Worm (Caenorhabditis elegans) whole organism, L1 larva: ENCODE measurements around the gene srbc-77.

Source experiments
- C34B4.2 ChIP-seq: sonication (generic microtip); optimal IDR thresholded peaks from 2 replicates; lab custom pipeline; 2017; ENCODE audit warnings: mild to moderate bottlenecking, missing genetic modification characterization, missing compliant biosample characterization
- Y116A8C.19 ChIP-seq: sonication (generic microtip); optimal IDR thresholded peaks from 2 replicates; lab custom pipeline; 2016; ENCODE audit warnings: missing compliant biosample characterization, missing genetic modification characterization, borderline replicate concordance
- aly-2 ChIP-seq: fragments of 150-350 bp; optimal IDR thresholded peaks from 2 replicates; lab custom pipeline; 2014; ENCODE audit warnings: missing biosample characterization, missing genetic modification characterization
- ama-1 ChIP-seq: fragments of 150-350 bp; optimal IDR thresholded peaks from 2 replicates; lab custom pipeline; 2014
- blmp-1 ChIP-seq: fragments of 150-350 bp; optimal IDR thresholded peaks from 2 replicates; lab custom pipeline; 2014; ENCODE audit warnings: missing biosample characterization, missing genetic modification characterization
- ceh-88 ChIP-seq: fragments of 200-800 bp; sonication (Bioruptor generic); IDR thresholded peaks from 2 replicates; pipeline ENCODE4 v1.3.6; 2022; ENCODE audit warnings: missing genetic modification characterization, missing compliant biosample characterization
- dsc-1 ChIP-seq: sonication (generic microtip); optimal IDR thresholded peaks from 2 replicates; lab custom pipeline; 2016; ENCODE audit warnings: mild to moderate bottlenecking, missing genetic modification characterization, missing compliant biosample characterization
- efl-1 ChIP-seq, 4 experiments: fragments of 150-350 bp; optimal IDR thresholded peaks in 3 of 4; peaks in 1 of 4; 1 replicate in 1 of 4; 2 replicates in 3 of 4; lab custom pipeline; 2014; ENCODE audit warnings: missing biosample characterization in 2 of 4, missing genetic modification characterization in 2 of 4, missing genetic modification reagents in 2 of 4
- egl-13 ChIP-seq: sonication (generic microtip); optimal IDR thresholded peaks from 2 replicates; lab custom pipeline; 2016; ENCODE audit warnings: missing genotype, missing genetic modification reagents, missing genetic modification characterization, missing compliant biosample characterization
- elt-2 ChIP-seq: sonication (generic microtip); optimal IDR thresholded peaks from 2 replicates; lab custom pipeline; 2016; ENCODE audit warnings: missing genetic modification characterization, mild to moderate bottlenecking, inconsistent platforms, missing compliant biosample characterization, missing genetic modification reagents
- elt-3 ChIP-seq, 6 experiments: fragments of 150-350 bp in 1 of 6; sonication (generic microtip); optimal IDR thresholded peaks; 2 replicates each; lab custom pipeline; 2017 to 2018; ENCODE audit warnings: missing biosample characterization in 6 of 6, missing genetic modification characterization in 6 of 6, inconsistent platforms in 1 of 6
- ets-5 ChIP-seq: fragments of 200-800 bp; sonication (Bioruptor generic); IDR thresholded peaks from 2 replicates; pipeline ENCODE4 v1.3.6; 2022; ENCODE audit warnings: missing genetic modification characterization, missing compliant biosample characterization
- fkh-4 ChIP-seq: sonication (generic microtip); optimal IDR thresholded peaks from 2 replicates; lab custom pipeline; 2016; ENCODE audit warnings: missing compliant biosample characterization, missing genetic modification characterization, borderline replicate concordance
- fos-1 ChIP-seq: fragments of 150-350 bp; optimal IDR thresholded peaks from 2 replicates; lab custom pipeline; 2014; ENCODE audit warnings: missing biosample characterization, missing genetic modification characterization
- hlh-17 ChIP-seq: fragments of 200-800 bp; sonication (Bioruptor generic); optimal IDR thresholded peaks from 2 replicates; lab custom pipeline; 2018; ENCODE audit warnings: missing genetic modification characterization, mild to moderate bottlenecking, missing compliant biosample characterization, moderate library complexity, borderline replicate concordance
- isw-1 ChIP-seq: fragments of 200-800 bp; sonication (Bioruptor generic); IDR thresholded peaks from 2 replicates; pipeline ENCODE4 v1.3.6; 2022; ENCODE audit warnings: missing genetic modification characterization, missing compliant biosample characterization
- lin-39 ChIP-seq: fragments of 150-350 bp; optimal IDR thresholded peaks from 2 replicates; lab custom pipeline; 2014; ENCODE audit warnings: missing biosample characterization, missing genetic modification reagents, missing genetic modification characterization
- lir-3 ChIP-seq: sonication (generic microtip); optimal IDR thresholded peaks from 2 replicates; lab custom pipeline; 2016; ENCODE audit warnings: mild to moderate bottlenecking, missing genetic modification characterization, moderate library complexity, missing compliant biosample characterization; ENCODE audit not compliant: poor library complexity
- lsy-2 ChIP-seq, 2 experiments: fragments of 150-350 bp; optimal IDR thresholded peaks; 2 replicates each; lab custom pipeline; 2014; ENCODE audit warnings: missing biosample characterization in 2 of 2, missing genetic modification characterization in 2 of 2
- mep-1 ChIP-seq: fragments of 150-350 bp; optimal IDR thresholded peaks from 2 replicates; lab custom pipeline; 2014; ENCODE audit warnings: missing biosample characterization, missing genetic modification characterization
- nhr-11 ChIP-seq: fragments of 150-350 bp; optimal IDR thresholded peaks from 2 replicates; lab custom pipeline; 2014; ENCODE audit warnings: missing biosample characterization, missing genetic modification characterization
- nhr-237 ChIP-seq: fragments of 150-350 bp; optimal IDR thresholded peaks from 2 replicates; lab custom pipeline; 2014; ENCODE audit warnings: missing biosample characterization, missing genetic modification characterization
- nhr-28 ChIP-seq: fragments of 150-350 bp; optimal IDR thresholded peaks from 2 replicates; lab custom pipeline; 2014; ENCODE audit warnings: missing biosample characterization, missing genetic modification characterization
- nhr-47 ChIP-seq: sonication (generic microtip); optimal IDR thresholded peaks from 2 replicates; lab custom pipeline; 2016; ENCODE audit warnings: mild to moderate bottlenecking, missing genetic modification characterization, moderate library complexity, missing compliant biosample characterization
- nhr-76 ChIP-seq: sonication (generic microtip); optimal IDR thresholded peaks from 2 replicates; lab custom pipeline; 2017; ENCODE audit warnings: missing biosample characterization, missing genetic modification characterization
- nhr-84 ChIP-seq: sonication (generic microtip); optimal IDR thresholded peaks from 2 replicates; lab custom pipeline; 2017; ENCODE audit warnings: missing biosample characterization, missing genetic modification characterization
- pax-3 ChIP-seq: fragments of 200-800 bp; sonication (Bioruptor generic); optimal IDR thresholded peaks from 2 replicates; lab custom pipeline; 2018; ENCODE audit warnings: mild to moderate bottlenecking, missing genetic modification characterization, moderate library complexity, missing compliant biosample characterization
- skn-1 ChIP-seq: fragments of 150-350 bp; optimal IDR thresholded peaks from 2 replicates; lab custom pipeline; 2014; ENCODE audit warnings: missing biosample characterization, missing genetic modification characterization
- snpc-4 ChIP-seq: fragments of 150-350 bp; optimal IDR thresholded peaks from 2 replicates; lab custom pipeline; 2014; ENCODE audit warnings: missing biosample characterization, missing genetic modification characterization
- snu-23 ChIP-seq: sonication (generic microtip); optimal IDR thresholded peaks from 2 replicates; lab custom pipeline; 2016; ENCODE audit warnings: missing genetic modification characterization, missing compliant biosample characterization
- tlp-1 ChIP-seq: fragments of 150-350 bp; optimal IDR thresholded peaks from 2 replicates; lab custom pipeline; 2014; ENCODE audit warnings: missing biosample characterization, missing genetic modification characterization
- vab-15 ChIP-seq: sonication (generic microtip); optimal IDR thresholded peaks from 2 replicates; lab custom pipeline; 2017; ENCODE audit warnings: missing genotype, mild to moderate bottlenecking, missing genetic modification characterization, missing compliant biosample characterization
- xbp-1 ChIP-seq: sonication (generic microtip); optimal IDR thresholded peaks from 2 replicates; lab custom pipeline; 2016; ENCODE audit warnings: missing genetic modification characterization, missing compliant biosample characterization
- zag-1 ChIP-seq: fragments of 150-350 bp; optimal IDR thresholded peaks from 2 replicates; lab custom pipeline; 2014; ENCODE audit warnings: missing biosample characterization, missing genetic modification characterization

The srbc-77 gene

ce11 chrV:15928325-15928724 is 1.7 kb upstream of the srbc-77 start, which contains the start of gene pzf-1:
Gene pzf-1 (minus strand): TSS chrV:15928425.
- TF ChIP-seq nhr-237 (tag; lab: Kevin White, UChicago) (no peak), elt-3 (tag; optimal IDR thresholded peaks at IDR 0.05; lab: Kevin White, UChicago) (no peak), skn-1 (tag; lab: Kevin White, UChicago) (no peak)

- TF ChIP-seq zag-1 (tag; lab: Kevin White, UChicago) (no peak), blmp-1 (tag; lab: Kevin White, UChicago) (no peak), ama-1 (no peak), nhr-28 (no peak), mep-1 (tag; lab: Kevin White, UChicago) (no peak)
- TF ChIP-seq, all 84 proteins: peak for 0
Observed at ce11 chrV:15932390-15932789, 2.4 kb downstream of the srbc-77 start, which contains the start of gene srw-26. Gene srw-26 (minus strand): TSS chrV:15932490.

- TF ChIP-seq nhr-84 (tag; lab: Kevin White, UChicago) = no peak
- no peak for TF ChIP-seq egl-13 (tag; lab: Kevin White, UChicago)
- TF ChIP-seq C34B4.2 (tag; lab: Kevin White, UChicago) = no peak
- TF ChIP-seq fkh-4 = no peak
- no peak for TF ChIP-seq dsc-1 (tag; lab: Kevin White, UChicago)
- no peak for TF ChIP-seq blmp-1 (tag; lab: Kevin White, UChicago)
Observed at ce11 chrV:15940254-15940653, 10.3 kb downstream of the srbc-77 start, which contains the start of gene srw-55. Gene srw-55 (minus strand): TSS chrV:15940354.

- no peak for TF ChIP-seq lin-39 (tag; lab: Kevin White, UChicago)
- TF ChIP-seq ceh-88 = no peak
- TF ChIP-seq elt-3 (tag; optimal IDR thresholded peaks at IDR 0.05; lab: Kevin White, UChicago) = no peak
- no peak for TF ChIP-seq vab-15
- no peak for TF ChIP-seq C34B4.2 (tag; lab: Kevin White, UChicago)
- no peak for TF ChIP-seq blmp-1 (tag; lab: Kevin White, UChicago)
- no peak for TF ChIP-seq hlh-17 (GFP tag; lab: Kevin White, UChicago)
- TF ChIP-seq isw-1 (GFP tag; lab: Robert Waterston, UW) = no peak
- TF ChIP-seq Y116A8C.19 (tag; lab: Kevin White, UChicago) = no peak
Observed at ce11 chrV:15943125-15943524, 13.1 kb downstream of the srbc-77 start, which contains the start of gene srw-53. Gene srw-53 (plus strand): TSS chrV:15943425.

ce11 chrV:15950903-15951302 is 20.9 kb downstream of the srbc-77 start, which contains the start of gene srw-59:
Gene srw-59 (minus strand): TSS chrV:15951003.
- TF ChIP-seq lsy-2 (tag; optimal IDR thresholded peaks at IDR 0.05; lab: Kevin White, UChicago) = no peak
- no peak for TF ChIP-seq elt-2
- no peak for TF ChIP-seq C34B4.2 (tag; lab: Kevin White, UChicago)
- no peak for TF ChIP-seq aly-2 (tag; lab: Kevin White, UChicago)
- no peak for TF ChIP-seq nhr-11 (tag; lab: Kevin White, UChicago)
- no peak for TF ChIP-seq xbp-1 (tag; lab: Kevin White, UChicago)
- no peak for TF ChIP-seq fos-1 (tag; lab: Kevin White, UChicago)
- no peak for TF ChIP-seq vab-15
- no peak for TF ChIP-seq tlp-1 (tag; lab: Kevin White, UChicago)
- TF ChIP-seq pax-3 (tag; lab: Kevin White, UChicago) = no peak

- TF ChIP-seq Y116A8C.19 (tag; lab: Kevin White, UChicago) (no peak), efl-1 (optimal IDR thresholded peaks at IDR 0.05; lab: Kevin White, UChicago) (no peak), efl-1 (GFP tag; optimal IDR thresholded peaks at IDR 0.05 in 1 of 2; lab: Kevin White, UChicago) (peak in 1 of 2 experiments; percentile 61)
Observed at ce11 chrV:15952762-15953161, 22.8 kb downstream of the srbc-77 start, which contains the start of gene srw-56. Gene srw-56 (minus strand): TSS chrV:15952862.

- TF ChIP-seq lir-3 (tag; lab: Kevin White, UChicago) (no peak), snpc-4 (tag; lab: Kevin White, UChicago) (no peak), nhr-47 (tag; lab: Kevin White, UChicago) (no peak), ets-5 (no peak), nhr-28 (no peak), nhr-76 (no peak), snu-23 (no peak), efl-1 (optimal IDR thresholded peaks at IDR 0.05; lab: Kevin White, UChicago) (no peak), efl-1 (GFP tag; optimal IDR thresholded peaks at IDR 0.05 in 1 of 2; lab: Kevin White, UChicago) (no peak)
Observed at ce11 chrV:15954932-15955331, 24.9 kb downstream of the srbc-77 start, which contains the start of gene srw-57. Gene srw-57 (minus strand): TSS chrV:15955032.
